Fruit fly (Drosophila melanogaster) whole organism, embryonic: ENCODE measurements around the gene CG32983.

Experiments used
- Atf3 ChIP-seq: fragments of 200-800 bp; sonication (Bioruptor generic); optimal IDR thresholded peaks from 3 replicates; lab custom pipeline; 2016; ENCODE audit warnings: missing biosample characterization, missing genetic modification characterization
- CG10274 ChIP-seq: fragments of 200-800 bp; sonication (Bioruptor generic); optimal IDR thresholded peaks from 3 replicates; lab custom pipeline; 2017; ENCODE audit warnings: missing biosample characterization, mild to moderate bottlenecking, missing genetic modification characterization
- CG11504 ChIP-seq: fragments of 200-800 bp; sonication (Bioruptor generic); optimal IDR thresholded peaks from 3 replicates; lab custom pipeline; 2019; ENCODE audit warnings: missing biosample characterization, mild to moderate bottlenecking, missing genetic modification characterization, moderate library complexity
- CG11695 ChIP-seq: fragments of 200-800 bp; sonication (Bioruptor generic); IDR thresholded peaks from 3 replicates; pipeline ENCODE4 v1.3.6; 2022; ENCODE audit warnings: missing biosample characterization, missing genetic modification characterization
- CG12391 ChIP-seq: fragments of 200-800 bp; sonication (Bioruptor generic); optimal IDR thresholded peaks from 3 replicates; lab custom pipeline; 2018; ENCODE audit warnings: missing biosample characterization, mild to moderate bottlenecking, missing genetic modification characterization, moderate library complexity
- CG12769 ChIP-seq: fragments of 200-800 bp; sonication (Bioruptor generic); optimal IDR thresholded peaks from 2 replicates; lab custom pipeline; 2019; ENCODE audit warnings: missing biosample characterization, mild to moderate bottlenecking, missing genetic modification characterization, moderate library complexity
- CG13287 ChIP-seq: fragments of 200-800 bp; sonication (Bioruptor generic); IDR thresholded peaks from 2 replicates; pipeline ENCODE4 v1.3.6; 2022; ENCODE audit warnings: missing biosample characterization, missing genetic modification characterization; ENCODE audit not compliant: partially characterized antibody
- CG15514 ChIP-seq: fragments of 200-800 bp; sonication (Bioruptor generic); optimal IDR thresholded peaks from 3 replicates; lab custom pipeline; 2017; ENCODE audit warnings: missing biosample characterization, missing genetic modification characterization, mild to moderate bottlenecking, moderate library complexity, missing genetic modification reagents
- CG17328 ChIP-seq: fragments of 200-800 bp; sonication (Bioruptor generic); IDR thresholded peaks from 2 replicates; pipeline ENCODE4 v1.3.6; 2022; ENCODE audit warnings: missing biosample characterization, missing genetic modification characterization
- CG17802 ChIP-seq: fragments of 200-800 bp; sonication (Bioruptor generic); optimal IDR thresholded peaks from 2 replicates; lab custom pipeline; 2018; ENCODE audit warnings: missing biosample characterization, mild to moderate bottlenecking, missing genetic modification characterization, moderate library complexity
- CG30403 ChIP-seq: fragments of 200-800 bp; sonication (Bioruptor generic); optimal IDR thresholded peaks from 3 replicates; lab custom pipeline; 2016; ENCODE audit warnings: missing biosample characterization, missing genetic modification characterization
- CG33213 ChIP-seq: fragments of 200-800 bp; sonication (Bioruptor generic); optimal IDR thresholded peaks from 3 replicates; lab custom pipeline; 2016; ENCODE audit warnings: missing biosample characterization, missing genetic modification characterization
- CG33557 ChIP-seq: fragments of 200-800 bp; sonication (Bioruptor generic); optimal IDR thresholded peaks from 2 replicates; lab custom pipeline; 2019; ENCODE audit warnings: missing biosample characterization, mild to moderate bottlenecking, missing genetic modification characterization, moderate library complexity
- CG3407 ChIP-seq: fragments of 200-800 bp; sonication (Bioruptor generic); optimal IDR thresholded peaks from 2 replicates; lab custom pipeline; 2018; ENCODE audit warnings: missing biosample characterization, mild to moderate bottlenecking, missing genetic modification characterization
- CG3847 ChIP-seq: fragments of 200-800 bp; sonication (Bioruptor generic); IDR thresholded peaks from 2 replicates; pipeline ENCODE4 v1.3.6; 2022; ENCODE audit warnings: missing biosample characterization, missing genetic modification characterization
- CG3995 ChIP-seq: fragments of 200-800 bp; sonication (Bioruptor generic); optimal IDR thresholded peaks from 3 replicates; lab custom pipeline; 2016; ENCODE audit warnings: missing biosample characterization, missing genetic modification characterization
- CG4707 ChIP-seq: fragments of 200-800 bp; sonication (Bioruptor generic); optimal IDR thresholded peaks from 2 replicates; lab custom pipeline; 2018; ENCODE audit warnings: missing biosample characterization, mild to moderate bottlenecking, missing genetic modification characterization, moderate library complexity
- CG5180 ChIP-seq: fragments of 200-800 bp; sonication (Bioruptor generic); optimal IDR thresholded peaks from 3 replicates; lab custom pipeline; 2017; ENCODE audit warnings: missing biosample characterization, missing genetic modification characterization, mild to moderate bottlenecking, moderate library complexity, missing genetic modification reagents
- CG7963 ChIP-seq: fragments of 200-800 bp; sonication (Bioruptor generic); IDR thresholded peaks from 3 replicates; pipeline ENCODE4 v1.3.6; 2022; ENCODE audit warnings: missing biosample characterization, missing genetic modification characterization; ENCODE audit not compliant: partially characterized antibody
- CG8290 ChIP-seq, 3 experiments: fragments of 200-800 bp; sonication (Bioruptor generic); optimal IDR thresholded peaks; 2 replicates each; lab custom pipeline; 2016 to 2019; ENCODE audit warnings: missing biosample characterization in 3 of 3, missing genetic modification characterization in 3 of 3, mild to moderate bottlenecking in 2 of 3, moderate library complexity in 1 of 3
- CG9727 ChIP-seq: fragments of 200-800 bp; sonication (Bioruptor generic); optimal IDR thresholded peaks from 3 replicates; lab custom pipeline; 2017; ENCODE audit warnings: missing biosample characterization, mild to moderate bottlenecking, missing genetic modification characterization
- CG9932 ChIP-seq: fragments of 200-800 bp; sonication (Bioruptor generic); IDR thresholded peaks from 2 replicates; pipeline ENCODE4 v1.3.6; 2022; ENCODE audit warnings: missing biosample characterization, missing genetic modification characterization
- Camta ChIP-seq: fragments of 200-800 bp; sonication (Bioruptor generic); optimal IDR thresholded peaks from 2 replicates; lab custom pipeline; 2016; ENCODE audit warnings: missing biosample characterization, missing genetic modification characterization
- D19B ChIP-seq: fragments of 200-800 bp; sonication (Bioruptor generic); optimal IDR thresholded peaks from 2 replicates; lab custom pipeline; 2017; ENCODE audit warnings: missing biosample characterization, mild to moderate bottlenecking, missing genetic modification characterization
- Dip3 ChIP-seq: fragments of 200-800 bp; sonication (Bioruptor generic); optimal IDR thresholded peaks from 3 replicates; lab custom pipeline; 2016; ENCODE audit warnings: missing biosample characterization, missing genetic modification characterization
- Dll ChIP-seq: fragments of 200-800 bp; sonication (Bioruptor generic); IDR thresholded peaks from 4 replicates; pipeline ENCODE4 v1.3.6; 2022; ENCODE audit warnings: missing biosample characterization, missing genetic modification characterization; ENCODE audit not compliant: partially characterized antibody
- E2f2 ChIP-seq: fragments of 200-800 bp; sonication (Bioruptor generic); IDR thresholded peaks from 2 replicates; pipeline ENCODE4 v1.3.6; 2022; ENCODE audit warnings: missing biosample characterization, missing genetic modification characterization
- ERR ChIP-seq: fragments of 200-800 bp; sonication (Bioruptor generic); optimal IDR thresholded peaks from 2 replicates; lab custom pipeline; 2016; ENCODE audit warnings: missing biosample characterization, missing genetic modification characterization
- Ets97D ChIP-seq: fragments of 200-800 bp; sonication (Bioruptor generic); optimal IDR thresholded peaks from 3 replicates; lab custom pipeline; 2016; ENCODE audit warnings: missing biosample characterization, missing genetic modification characterization
- Mes4 ChIP-seq: fragments of 200-800 bp; sonication (Bioruptor generic); optimal IDR thresholded peaks from 2 replicates; lab custom pipeline; 2016; ENCODE audit warnings: missing biosample characterization, missing genetic modification characterization
- PHDP ChIP-seq: fragments of 200-800 bp; sonication (Bioruptor generic); optimal IDR thresholded peaks from 3 replicates; lab custom pipeline; 2018; ENCODE audit warnings: missing biosample characterization, mild to moderate bottlenecking, missing genetic modification characterization, moderate library complexity
- Poxn ChIP-seq: fragments of 200-800 bp; sonication (Bioruptor generic); IDR thresholded peaks from 2 replicates; pipeline ENCODE4 v1.3.6; 2022; ENCODE audit warnings: missing biosample characterization, missing genetic modification characterization
- Side ChIP-seq: fragments of 200-800 bp; sonication (Bioruptor generic); optimal IDR thresholded peaks from 2 replicates; lab custom pipeline; 2016; ENCODE audit warnings: missing biosample characterization, missing genetic modification characterization
- Sox100B ChIP-seq: fragments of 200-800 bp; sonication (Bioruptor generic); optimal IDR thresholded peaks from 3 replicates; lab custom pipeline; 2018; ENCODE audit warnings: missing biosample characterization, mild to moderate bottlenecking, missing genetic modification characterization
- Xrp1 ChIP-seq: fragments of 200-800 bp; sonication (Bioruptor generic); IDR thresholded peaks from 2 replicates; pipeline ENCODE4 v1.3.6; 2022; ENCODE audit warnings: missing biosample characterization, missing genetic modification characterization
- caup ChIP-seq: fragments of 200-800 bp; sonication (Bioruptor generic); optimal IDR thresholded peaks from 3 replicates; lab custom pipeline; 2017; ENCODE audit warnings: missing biosample characterization, mild to moderate bottlenecking, missing genetic modification characterization, moderate library complexity; ENCODE audit not compliant: severe bottlenecking
- chif ChIP-seq, 2 experiments: fragments of 200-800 bp; sonication (Bioruptor generic); optimal IDR thresholded peaks; 3 replicates each; lab custom pipeline; 2016; ENCODE audit warnings: missing biosample characterization in 2 of 2, missing genetic modification characterization in 2 of 2
- crol ChIP-seq: fragments of 200-800 bp; sonication (Bioruptor generic); IDR thresholded peaks from 2 replicates; pipeline ENCODE4 v1.3.6; 2022; ENCODE audit warnings: missing biosample characterization, missing genetic modification characterization
- hkb ChIP-seq, 2 experiments: fragments of 200-800 bp in 1 of 2; fragments of >200 bp in 1 of 2; sonication (Bioruptor generic) in 1 of 2; IDR thresholded peaks in 1 of 2; optimal IDR thresholded peaks in 1 of 2; 2 replicates each; pipeline versions ENCODE4 v1.3.6 to Lab custom; 2017 to 2022; ENCODE audit warnings: missing biosample characterization in 1 of 2, missing genetic modification characterization in 1 of 2
- jigr1 ChIP-seq: fragments of 200-800 bp; sonication (Bioruptor generic); IDR thresholded peaks from 3 replicates; pipeline ENCODE4 v1.3.6; 2022; ENCODE audit warnings: missing biosample characterization, missing genetic modification characterization
- nau ChIP-seq: fragments of 200-800 bp; sonication (Bioruptor generic); optimal IDR thresholded peaks from 3 replicates; lab custom pipeline; 2017; ENCODE audit warnings: missing biosample characterization, mild to moderate bottlenecking, missing genetic modification characterization, missing genetic modification reagents
- pan ChIP-seq, 4 experiments: fragments of >200 bp in 3 of 4; fragments of 200-800 bp in 1 of 4; sonication (Bioruptor generic) in 1 of 4; optimal IDR thresholded peaks in 3 of 4; IDR thresholded peaks in 1 of 4; 2 replicates each; pipeline versions ENCODE4 v1.3.6 to Lab custom; 2017 to 2022; ENCODE audit warnings: missing biosample characterization in 2 of 4, missing genetic modification characterization in 2 of 4, mixed read lengths in 1 of 4
- pita ChIP-seq: fragments of 200-800 bp; sonication (Bioruptor generic); optimal IDR thresholded peaks from 2 replicates; lab custom pipeline; 2017; ENCODE audit warnings: missing biosample characterization, mild to moderate bottlenecking, missing genetic modification characterization
- sens ChIP-seq: fragments of 200-800 bp; sonication (Bioruptor generic); peaks from one replicate; lab custom pipeline; 2016; ENCODE audit warnings: missing biosample characterization, missing genetic modification characterization
- sna ChIP-seq: fragments of 200-800 bp; sonication (Bioruptor generic); IDR thresholded peaks from 2 replicates; pipeline ENCODE4 v1.3.6; 2022; ENCODE audit warnings: missing biosample characterization, missing genetic modification characterization; ENCODE audit not compliant: partially characterized antibody
- sqz ChIP-seq: fragments of 200-800 bp; sonication (Bioruptor generic); optimal IDR thresholded peaks from 3 replicates; lab custom pipeline; 2018; ENCODE audit warnings: missing biosample characterization, mild to moderate bottlenecking, missing genetic modification characterization
- trh ChIP-seq: fragments of 200-800 bp; sonication (Bioruptor generic); optimal IDR thresholded peaks from 2 replicates; lab custom pipeline; 2016; ENCODE audit warnings: missing biosample characterization, missing genetic modification characterization
- zen ChIP-seq: fragments of 200-800 bp; sonication (Bioruptor generic); optimal IDR thresholded peaks from 3 replicates; lab custom pipeline; 2018; ENCODE audit warnings: missing biosample characterization, mild to moderate bottlenecking, missing genetic modification characterization, moderate library complexity

The CG32983 gene

dm6 chr2L:8852235-8852634, 13.4 kb upstream of the CG32983 start (continued):
- TF ChIP-seq CG33213 (GFP tag; lab: Kevin White, UChicago), result peak; percentile 46
- no peak for TF ChIP-seq CG7963 (GFP tag; lab: Robert Waterston, UW)
- TF ChIP-seq chif (GFP tag; optimal IDR thresholded peaks at IDR 0.05; lab: Kevin White, UChicago), result peak; percentile 35 to 53
- peak; percentile 83 for TF ChIP-seq CG3407 (GFP tag; lab: Kevin White, UChicago)
- peak; percentile 59 for TF ChIP-seq CG8290 (GFP tag; optimal IDR thresholded peaks at IDR 0.05; lab: Kevin White, UChicago)
- peak in 1 of 2 experiments; percentile 89 for TF ChIP-seq CG8290 (tag; optimal IDR thresholded peaks at IDR 0.05; lab: Kevin White, UChicago)
- peak; percentile 63 for TF ChIP-seq Mes4 (GFP tag; lab: Kevin White, UChicago)
- peak; percentile 74 for TF ChIP-seq CG4707 (GFP tag; lab: Kevin White, UChicago)
- peak; percentile 64 for TF ChIP-seq Side
- TF ChIP-seq CG5180 (GFP tag; lab: Kevin White, UChicago), result peak; percentile 75
- peak; percentile 29 for TF ChIP-seq CG10274
- TF ChIP-seq jigr1, result no peak
- no peak for TF ChIP-seq Dip3
- no peak for TF ChIP-seq CG12769 (tag; lab: Kevin White, UChicago)
- TF ChIP-seq sna, result no peak
- no peak for TF ChIP-seq CG3847
- TF ChIP-seq Poxn (GFP tag; lab: Robert Waterston, UW), result no peak
- no peak for TF ChIP-seq hkb (optimal IDR thresholded peaks at IDR 0.05; lab: Kevin White, UChicago)
- TF ChIP-seq hkb (GFP tag; IDR thresholded peaks at IDR 0.05; lab: Robert Waterston, UW), result peak; percentile 62; the same call in 1 of the 2 replicates
- TF ChIP-seq caup (GFP tag; lab: Kevin White, UChicago), result peak; percentile 65
- peak; percentile 40 for TF ChIP-seq Camta (GFP tag; lab: Kevin White, UChicago)
- 0 out of 3 replicates have a peak, but pooled peaks have one; percentile 34 for TF ChIP-seq CG11695
- TF ChIP-seq CG15514 (GFP tag; lab: Kevin White, UChicago), result peak; percentile 28
- peak; percentile 58; the same call in 1 of the 2 replicates for TF ChIP-seq CG17328 (GFP tag; lab: Robert Waterston, UW)
- no peak for TF ChIP-seq Ets97D
- no peak for TF ChIP-seq CG30403
- peak; percentile 24 for TF ChIP-seq Atf3 (GFP tag; lab: Kevin White, UChicago)
- TF ChIP-seq CG11504 (tag; lab: Kevin White, UChicago), result peak; percentile 34
- TF ChIP-seq CG33557, result peak; percentile 91
- TF ChIP-seq pan (optimal IDR thresholded peaks at IDR 0.05; lab: Kevin White, UChicago), result no peak
- TF ChIP-seq pan (GFP tag; optimal IDR thresholded peaks at IDR 0.05 in 1 of 2, IDR thresholded peaks at IDR 0.05 in 1 of 2), result peak in 1 of 2 experiments; percentile 9
- TF ChIP-seq zen (tag; lab: Kevin White, UChicago), result peak; percentile 64
- no peak for TF ChIP-seq CG9932 (GFP tag; lab: Robert Waterston, UW)
- TF ChIP-seq CG17802 (tag; lab: Kevin White, UChicago), result no peak
- TF ChIP-seq pita (GFP tag; lab: Kevin White, UChicago), result no peak
- no peak for TF ChIP-seq Dll (GFP tag; lab: Robert Waterston, UW)
- TF ChIP-seq ERR, result no peak
- peak; percentile 86 for TF ChIP-seq Xrp1 (GFP tag; lab: Robert Waterston, UW)
- TF ChIP-seq CG12391 (tag; lab: Kevin White, UChicago), result peak; percentile 51
- no peak for TF ChIP-seq CG3995 (GFP tag; lab: Kevin White, UChicago)
- TF ChIP-seq PHDP (tag; lab: Kevin White, UChicago), result peak; percentile 62
- TF ChIP-seq sqz (GFP tag; lab: Kevin White, UChicago), result peak; percentile 79
- peak; percentile 27; the same call in 1 of the 2 replicates for TF ChIP-seq E2f2 (GFP tag; lab: Robert Waterston, UW)
- peak; percentile 91 for TF ChIP-seq sens (GFP tag; lab: Kevin White, UChicago)
- TF ChIP-seq D19B (GFP tag; lab: Kevin White, UChicago), result no peak
- peak; percentile 9 for TF ChIP-seq trh (GFP tag; lab: Kevin White, UChicago)
- peak; percentile 90 for TF ChIP-seq CG9727 (GFP tag; lab: Kevin White, UChicago)
- peak; percentile 64 for TF ChIP-seq nau
- TF ChIP-seq CG13287 (GFP tag; lab: Robert Waterston, UW), result no peak
- 0 out of 2 replicates have a peak, but pooled peaks have one; percentile 20 for TF ChIP-seq crol (GFP tag; lab: Robert Waterston, UW)
- TF ChIP-seq Sox100B (GFP tag; lab: Kevin White, UChicago), result peak; percentile 66
